Worm (Caenorhabditis elegans) whole organism, early embryonic: ENCODE measurements around the gene phat-8.

Experiments
- F13C5.2 ChIP-seq: sonication (generic microtip); optimal IDR thresholded peaks from 2 replicates; lab custom pipeline; 2017; ENCODE audit warnings: mild to moderate bottlenecking, missing genetic modification characterization, inconsistent platforms, missing compliant biosample characterization
- aly-1 ChIP-seq: sonication (generic microtip); optimal IDR thresholded peaks from 2 replicates; lab custom pipeline; 2016; ENCODE audit warnings: missing genetic modification characterization, missing compliant biosample characterization
- ama-1 ChIP-seq: fragments of 150-350 bp; optimal IDR thresholded peaks from 2 replicates; lab custom pipeline; 2014
- ceh-13 ChIP-seq: fragments of 200-800 bp; sonication (Bioruptor generic); optimal IDR thresholded peaks from 2 replicates; lab custom pipeline; 2018; ENCODE audit warnings: mild to moderate bottlenecking, missing genetic modification characterization, missing compliant biosample characterization
- hmbx-1 ChIP-seq: sonication (generic microtip); optimal IDR thresholded peaks from 2 replicates; lab custom pipeline; 2016; ENCODE audit warnings: mild to moderate bottlenecking, missing genetic modification characterization, missing compliant biosample characterization
- hnd-1 ChIP-seq: sonication (generic microtip); optimal IDR thresholded peaks from 2 replicates; lab custom pipeline; 2016; ENCODE audit warnings: missing genetic modification characterization, missing compliant biosample characterization
- pes-1 ChIP-seq: fragments of 200-800 bp; sonication (Bioruptor generic); IDR thresholded peaks from 2 replicates; pipeline ENCODE4 v1.3.6; 2022; ENCODE audit warnings: missing genetic modification reagents, missing genetic modification characterization, missing compliant biosample characterization
- scrt-1 ChIP-seq: fragments of 200-800 bp; sonication (Bioruptor generic); IDR thresholded peaks from 2 replicates; pipeline ENCODE4 v1.3.6; 2022; ENCODE audit warnings: missing genetic modification characterization, missing compliant biosample characterization
- tbx-11 ChIP-seq: fragments of 200-800 bp; sonication (Bioruptor generic); IDR thresholded peaks from 2 replicates; pipeline ENCODE4 v1.3.6; 2022; ENCODE audit warnings: missing genetic modification characterization, missing compliant biosample characterization
- tbx-37 ChIP-seq: fragments of 200-800 bp; sonication (Bioruptor generic); conservative IDR thresholded peaks from 2 replicates; pipeline ENCODE4 v1.3.6; 2022; ENCODE audit warnings: missing genetic modification reagents, missing genetic modification characterization, missing compliant biosample characterization

DNA sequence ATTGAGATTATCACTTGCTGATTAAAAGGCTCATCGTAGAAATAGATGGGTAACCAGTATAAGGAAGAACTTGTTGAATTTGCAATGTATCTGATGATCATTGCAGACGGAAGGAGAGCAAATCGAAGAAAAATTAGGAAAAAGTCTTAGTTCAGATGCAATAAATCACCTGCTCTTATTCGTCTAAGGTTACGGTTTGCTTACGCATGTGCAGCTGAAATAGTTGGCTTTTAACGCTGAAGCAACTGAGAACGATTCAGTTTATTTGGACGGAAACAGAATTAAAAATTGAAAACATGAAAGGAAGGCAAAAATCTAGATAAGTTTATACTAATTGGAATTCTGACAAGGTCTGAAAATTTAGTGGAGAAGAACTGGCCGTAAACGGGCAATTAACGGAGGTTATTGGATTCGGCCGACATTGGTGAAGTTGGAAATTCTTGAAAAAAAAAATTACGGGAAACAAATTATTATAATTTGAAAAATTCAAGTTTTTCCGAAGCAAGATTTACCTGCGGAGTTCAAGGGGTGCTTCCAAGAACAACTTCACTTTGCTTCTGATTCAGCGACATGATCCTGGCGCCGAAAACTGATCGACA lies 18.8 kb upstream of the phat-8 start, which contains the start of the genes sre-35 and sre-33:
- no peak for TF ChIP-seq aly-1
- TF ChIP-seq pes-1 (GFP tag; lab: Robert Waterston, UW), result no peak
- no peak for TF ChIP-seq F13C5.2
- TF ChIP-seq tbx-37 (GFP tag; lab: Robert Waterston, UW), result no peak
- no peak for TF ChIP-seq ama-1
- TF ChIP-seq scrt-1 (GFP tag; lab: Robert Waterston, UW), result no peak
- no peak for TF ChIP-seq hmbx-1
- no peak for TF ChIP-seq tbx-11
- TF ChIP-seq ceh-13 (GFP tag; lab: Kevin White, UChicago), result no peak
- TF ChIP-seq hnd-1 (tag; lab: Kevin White, UChicago), result no peak
